Worm (Caenorhabditis elegans): ENCODE results near the gene rab-3.

The rab-3 gene

ce11 chrII:5701485-5701884 lies 26.2 kb downstream of the rab-3 start (continued):
- TF ChIP-seq nhr-28 (tag; optimal IDR thresholded peaks at IDR 0.05) (peak; percentile 11), nhr-102 (tag; optimal IDR thresholded peaks at IDR 0.05) (peak; percentile 66), duxl-1 (tag; optimal IDR thresholded peaks at IDR 0.05; ENCODE audit: poor library complexity) (peak; percentile 76), unc-39 (tag; optimal IDR thresholded peaks at IDR 0.05) (no peak), saeg-2 (GFP tag; IDR thresholded peaks at IDR 0.05) (no peak), attf-4 (tag; optimal IDR thresholded peaks at IDR 0.05) (no peak), arid-1 (GFP tag; conservative IDR thresholded peaks at IDR 0.05) (peak; percentile 10; the same call in 1 of the 2 replicates), vab-7 (GFP tag; IDR thresholded peaks at IDR 0.05) (no peak), rbr-2 (tag; optimal IDR thresholded peaks at IDR 0.05) (peak; percentile 59), lir-3 (tag; optimal IDR thresholded peaks at IDR 0.05) (no peak), skn-1 (tag; optimal IDR thresholded peaks at IDR 0.05) (no peak), zip-2 (tag; optimal IDR thresholded peaks at IDR 0.05) (no peak), aly-2 (tag; optimal IDR thresholded peaks at IDR 0.05) (no peak), mxl-2 (GFP tag; conservative IDR thresholded peaks at IDR 0.05) (no peak), lin-38 (GFP tag; IDR thresholded peaks at IDR 0.05) (peak; percentile 57), nhr-10 (tag; optimal IDR thresholded peaks at IDR 0.05) (no peak), cey-2 (tag; optimal IDR thresholded peaks at IDR 0.05; ENCODE audit: borderline replicate concordance, insufficient read depth) (no peak), ceh-20 (GFP tag; IDR thresholded peaks at IDR 0.05) (no peak), lin-13 (GFP tag; optimal IDR thresholded peaks at IDR 0.05) (no peak), F44E2.7 (GFP tag; IDR thresholded peaks at IDR 0.05) (no peak), ceh-28 (tag; optimal IDR thresholded peaks at IDR 0.05) (no peak), mxl-3 (GFP tag; optimal IDR thresholded peaks at IDR 0.05) (no peak), F10B5.3 (tag; optimal IDR thresholded peaks at IDR 0.05) (no peak), dmd-8 (GFP tag; IDR thresholded peaks at IDR 0.05) (no peak), php-3 (GFP tag; IDR thresholded peaks at IDR 0.05) (peak; percentile 45; the same call in 1 of the 2 replicates), tag-97 (GFP tag; IDR thresholded peaks at IDR 0.05) (no peak), snpc-4 (tag; optimal IDR thresholded peaks at IDR 0.05) (peak; percentile 94), nhr-77 (tag; optimal IDR thresholded peaks at IDR 0.05) (no peak), mdt-29 (GFP tag; IDR thresholded peaks at IDR 0.05) (no peak), nhr-6 (tag; optimal IDR thresholded peaks at IDR 0.05) (peak; percentile 46), lin-15B (tag; optimal IDR thresholded peaks at IDR 0.05) (peak; percentile 19), sdz-12 (GFP tag; optimal IDR thresholded peaks at IDR 0.05) (no peak), ctbp-1 (GFP tag; IDR thresholded peaks at IDR 0.05) (0 out of 2 replicates have a peak, but pooled peaks have one; percentile 53), daf-12 (tag; optimal IDR thresholded peaks at IDR 0.05) (no peak), zfp-3 (GFP tag; conservative IDR thresholded peaks at IDR 0.05) (no peak), nhr-237 (tag; optimal IDR thresholded peaks at IDR 0.05) (no peak), nhr-41 (GFP tag; IDR thresholded peaks at IDR 0.05) (no peak), zip-11 (GFP tag; IDR thresholded peaks at IDR 0.05) (no peak), unc-62 (GFP tag; optimal IDR thresholded peaks at IDR 0.05 in 1 of 2) (peak in 1 of 2 experiments; percentile 59), unc-62 (tag; optimal IDR thresholded peaks at IDR 0.05) (no peak), F26F4.8 (GFP tag; conservative IDR thresholded peaks at IDR 0.05) (no peak), daf-19 (GFP tag; conservative IDR thresholded peaks at IDR 0.05) (no peak), spr-1 (tag; optimal IDR thresholded peaks at IDR 0.05) (peak; percentile 21), nhr-42 (GFP tag; IDR thresholded peaks at IDR 0.05) (no peak), ZK337.2 (GFP tag; IDR thresholded peaks at IDR 0.05) (no peak), dpl-1 (GFP tag; optimal IDR thresholded peaks at IDR 0.05) (peak; percentile 31), Y5F2A.4 (GFP tag; optimal IDR thresholded peaks at IDR 0.05) (no peak), fkh-10 (GFP tag; optimal IDR thresholded peaks at IDR 0.05) (no peak), hmg-1.1 (GFP tag; IDR thresholded peaks at IDR 0.05) (peak; percentile 44; the same call in 1 of the 2 replicates), Y105C5A.15 (GFP tag; IDR thresholded peaks at IDR 0.05) (no peak), dve-1 (tag; optimal IDR thresholded peaks at IDR 0.05; ENCODE audit: insufficient read depth) (peak; percentile 87), mdl-1 (tag; optimal IDR thresholded peaks at IDR 0.05) (peak; percentile 59 to 75), jun-1 (tag; optimal IDR thresholded peaks at IDR 0.05) (peak; percentile 30)
